Fruit fly (Drosophila melanogaster) whole organism, wandering third instar larva: ENCODE results near the gene RNF220.

Experiments used
- CG32264 ChIP-seq: fragments of 200-800 bp; sonication (Bioruptor generic); optimal IDR thresholded peaks from 2 replicates; lab custom pipeline; 2016; ENCODE audit warnings: missing biosample characterization, missing genetic modification characterization
- CG9705 ChIP-seq: fragments of 200-800 bp; sonication (Bioruptor generic); optimal IDR thresholded peaks from 2 replicates; lab custom pipeline; 2018; ENCODE audit warnings: missing biosample characterization, mild to moderate bottlenecking, missing genetic modification characterization
- Dfd ChIP-seq: fragments of >200 bp; optimal IDR thresholded peaks from 2 replicates; lab custom pipeline; 2017; ENCODE audit warnings: missing biosample characterization, missing genetic modification characterization
- Dif ChIP-seq: fragments of 200-275, 200-300 bp; sonication (Bioruptor generic); optimal IDR thresholded peaks from 2 replicates; lab custom pipeline; 2018; ENCODE audit warnings: missing biosample characterization, missing genetic modification characterization; ENCODE audit not compliant: partially characterized antibody
- GATAd ChIP-seq: sonication (Bioruptor generic); optimal IDR thresholded peaks from 2 replicates; lab custom pipeline; 2016; ENCODE audit warnings: missing biosample characterization, missing genetic modification characterization
- HLH106 ChIP-seq: fragments of 200-800 bp; optimal IDR thresholded peaks from 3 replicates; lab custom pipeline; 2019; ENCODE audit warnings: missing biosample characterization, mild to moderate bottlenecking, missing genetic modification characterization, moderate library complexity
- Hnf4 ChIP-seq: fragments of 200-800 bp; sonication (Bioruptor generic); optimal IDR thresholded peaks from 2 replicates; lab custom pipeline; 2016; ENCODE audit warnings: missing biosample characterization, mild to moderate bottlenecking, missing genetic modification characterization
- Hr78 ChIP-seq: fragments of >200 bp; optimal IDR thresholded peaks from 2 replicates; lab custom pipeline; 2017; ENCODE audit warnings: missing biosample characterization, missing genetic modification characterization
- Hr83 ChIP-seq: fragments of 200-300 bp; sonication (Bioruptor generic); optimal IDR thresholded peaks from 2 replicates; lab custom pipeline; 2016; ENCODE audit warnings: missing biosample characterization, mild to moderate bottlenecking, missing genetic modification characterization, moderate library complexity; ENCODE audit not compliant: poor library complexity, severe bottlenecking
- Jra ChIP-seq: sonication (Bioruptor generic); optimal IDR thresholded peaks from 2 replicates; lab custom pipeline; 2016; ENCODE audit warnings: missing biosample characterization, missing genetic modification characterization
- Mio ChIP-seq: sonication (Bioruptor generic); optimal IDR thresholded peaks from 2 replicates; lab custom pipeline; 2016; ENCODE audit warnings: missing biosample characterization, missing genetic modification characterization
- N ChIP-seq: fragments of >200 bp; optimal IDR thresholded peaks from 2 replicates; lab custom pipeline; 2018; ENCODE audit warnings: missing biosample characterization, missing external identifiers, missing genetic modification characterization
- OdsH ChIP-seq: fragments of 200-800 bp; sonication (Bioruptor generic); optimal IDR thresholded peaks from 2 replicates; lab custom pipeline; 2016; ENCODE audit warnings: missing biosample characterization, mild to moderate bottlenecking, missing genetic modification characterization
- Rel ChIP-seq, 2 experiments: fragments of 200-800 bp; sonication (Bioruptor generic) in 1 of 2; optimal IDR thresholded peaks; 2 replicates in 1 of 2; 3 replicates in 1 of 2; lab custom pipeline; 2016 to 2019; ENCODE audit warnings: mild to moderate bottlenecking in 2 of 2, missing biosample characterization in 2 of 2, missing genetic modification characterization in 2 of 2, moderate library complexity in 1 of 2
- Sp1 ChIP-seq: fragments of 200-800 bp; sonication (Bioruptor generic); optimal IDR thresholded peaks from 3 replicates; lab custom pipeline; 2019; ENCODE audit warnings: missing biosample characterization, mild to moderate bottlenecking, missing genetic modification characterization, moderate library complexity
- Vsx2 ChIP-seq: fragments of 200-300, 225-300 bp; sonication (Bioruptor generic); optimal IDR thresholded peaks from 2 replicates; lab custom pipeline; 2018; ENCODE audit warnings: missing biosample characterization, missing genetic modification characterization; ENCODE audit not compliant: partially characterized antibody
- br ChIP-seq: fragments of 200-800 bp; sonication (Bioruptor generic); optimal IDR thresholded peaks from 2 replicates; lab custom pipeline; 2016; ENCODE audit warnings: missing biosample characterization, missing genetic modification characterization
- brk ChIP-seq: fragments of 200-800 bp; sonication (Bioruptor generic); optimal IDR thresholded peaks from 2 replicates; lab custom pipeline; 2016; ENCODE audit warnings: missing biosample characterization, mild to moderate bottlenecking, missing genetic modification characterization
- dl ChIP-seq, 2 experiments: fragments of 175-275, 200-275 bp in 1 of 2; fragments of 200-275 bp in 1 of 2; sonication (Bioruptor generic); optimal IDR thresholded peaks; lab custom pipeline; 2018; ENCODE audit warnings: mild to moderate bottlenecking in 2 of 2, missing biosample characterization in 2 of 2, missing genetic modification characterization in 2 of 2, moderate library complexity in 2 of 2; ENCODE audit not compliant: partially characterized antibody in 2 of 2, insufficient read depth in 1 of 2
- dmrt93B ChIP-seq: fragments of 200-800 bp; sonication (Bioruptor generic); optimal IDR thresholded peaks from 2 replicates; lab custom pipeline; 2018; ENCODE audit warnings: missing biosample characterization, mild to moderate bottlenecking, missing genetic modification characterization
- dsf ChIP-seq: sonication (Bioruptor generic); optimal IDR thresholded peaks from 2 replicates; lab custom pipeline; 2016; ENCODE audit warnings: missing biosample characterization, missing genetic modification characterization, borderline replicate concordance
- ey ChIP-seq: fragments of 200-800 bp; sonication (Bioruptor generic); optimal IDR thresholded peaks from 2 replicates; lab custom pipeline; 2016; ENCODE audit warnings: missing biosample characterization, missing genetic modification characterization
- foxo ChIP-seq, 2 experiments: fragments of 200-800 bp; sonication (Bioruptor generic); optimal IDR thresholded peaks; 2 replicates in 1 of 2; 3 replicates in 1 of 2; lab custom pipeline; 2016 to 2017; ENCODE audit warnings: missing biosample characterization in 2 of 2, missing genetic modification characterization in 2 of 2
- fru ChIP-seq: fragments of 200-800 bp; sonication (Bioruptor generic); optimal IDR thresholded peaks from 3 replicates; lab custom pipeline; 2016; ENCODE audit warnings: missing biosample characterization, mild to moderate bottlenecking, missing genetic modification characterization
- h ChIP-seq: fragments of 200-800 bp; sonication (Bioruptor generic); optimal IDR thresholded peaks from 3 replicates; lab custom pipeline; 2016; ENCODE audit warnings: missing biosample characterization, mild to moderate bottlenecking, missing genetic modification characterization
- jim ChIP-seq: fragments of 175-275, 200-325 bp; sonication (Bioruptor generic); optimal IDR thresholded peaks from 2 replicates; lab custom pipeline; 2016; ENCODE audit warnings: missing biosample characterization, mild to moderate bottlenecking, missing genetic modification characterization
- lola ChIP-seq: fragments of >200 bp; optimal IDR thresholded peaks from 2 replicates; lab custom pipeline; 2017; ENCODE audit warnings: missing biosample characterization, missing genetic modification characterization
- pan ChIP-seq: fragments of >200 bp; optimal IDR thresholded peaks from 2 replicates; lab custom pipeline; 2017
- psq ChIP-seq: fragments of 200-800 bp; sonication (Bioruptor generic); optimal IDR thresholded peaks from 3 replicates; lab custom pipeline; 2017; ENCODE audit warnings: missing biosample characterization, mild to moderate bottlenecking, missing genetic modification characterization, moderate library complexity
- rgr ChIP-seq: fragments of 200-800 bp; sonication (Bioruptor generic); optimal IDR thresholded peaks from 3 replicates; lab custom pipeline; 2016; ENCODE audit warnings: missing biosample characterization, mild to moderate bottlenecking, missing genetic modification characterization
- sage ChIP-seq: fragments of 200-800 bp; sonication (Bioruptor generic); optimal IDR thresholded peaks from 2 replicates; lab custom pipeline; 2016; ENCODE audit warnings: missing biosample characterization, mild to moderate bottlenecking, missing genetic modification characterization
- sv ChIP-seq: fragments of 200-800 bp; sonication (Bioruptor generic); optimal IDR thresholded peaks from 3 replicates; lab custom pipeline; 2016; ENCODE audit warnings: missing biosample characterization, missing genetic modification characterization
- tai ChIP-seq: sonication (Bioruptor generic); optimal IDR thresholded peaks from 2 replicates; lab custom pipeline; 2016; ENCODE audit warnings: missing biosample characterization, missing genetic modification characterization
- usp ChIP-seq: fragments of >200 bp; optimal IDR thresholded peaks from 2 replicates; lab custom pipeline; 2017; ENCODE audit warnings: missing biosample characterization, missing genetic modification characterization
- woc ChIP-seq: sonication (Bioruptor generic); optimal IDR thresholded peaks from 2 replicates; lab custom pipeline; 2016; ENCODE audit warnings: missing biosample characterization, mild to moderate bottlenecking, missing genetic modification characterization

RNF220 gene

dm6 chr3R:22710662-22711061 lies 15.6 kb downstream of the RNF220 start, which contains the start of gene CG4907:
TSS of gene CG4907 (minus strand) at chr3R:22710762.
- TF ChIP-seq CG32264 (GFP tag; lab: Kevin White, UChicago) (no peak), usp (GFP tag; lab: Kevin White, UChicago) (no peak), Jra (GFP tag; lab: Kevin White, UChicago) (no peak), Hr78 (GFP tag; lab: Kevin White, UChicago) (no peak), Dfd (GFP tag; lab: Kevin White, UChicago) (no peak), GATAd (no peak), pan (lab: Kevin White, UChicago) (no peak)

dm6 chr3R:22707178-22707577 lies 19.0 kb downstream of the RNF220 start, which contains the start of gene CG13842:
TSS of gene CG13842 (minus strand) at chr3R:22707278.
- no peak for TF ChIP-seq Rel (GFP tag; optimal IDR thresholded peaks at IDR 0.05; lab: Kevin White, UChicago)
- TF ChIP-seq Rel (tag; optimal IDR thresholded peaks at IDR 0.05; lab: Kevin White, UChicago): no peak
- TF ChIP-seq usp (GFP tag; lab: Kevin White, UChicago): no peak
- no peak for TF ChIP-seq pan (lab: Kevin White, UChicago)
- no peak for TF ChIP-seq ey (GFP tag; lab: Kevin White, UChicago)
- TF ChIP-seq CG32264 (GFP tag; lab: Kevin White, UChicago): no peak
- no peak for TF ChIP-seq psq (GFP tag; lab: Kevin White, UChicago)

dm6 chr3R:22701793-22702192 lies 24.4 kb downstream of the RNF220 start, which contains the start of the genes CG6972 and CCAP:
TSS of gene CG6972 (plus strand) at chr3R:22702007.
TSS of gene CCAP (minus strand) at chr3R:22702084.
- TF ChIP-seq lola (GFP tag; lab: Kevin White, UChicago) (no peak), brk (GFP tag; lab: Kevin White, UChicago) (no peak), OdsH (no peak), woc (GFP tag; lab: Kevin White, UChicago) (no peak), dsf (no peak), Hr83 (no peak), tai (GFP tag; lab: Kevin White, UChicago) (no peak)

dm6 chr3R:22698208-22698607 lies 28.0 kb downstream of the RNF220 start, which contains the start of gene Cyp6d4:
TSS of gene Cyp6d4 (plus strand) at chr3R:22698319.
- peak; percentile 65 for TF ChIP-seq fru
- peak; percentile 25 for TF ChIP-seq Dif
- no peak for TF ChIP-seq Vsx2 (GFP tag; lab: Kevin White, UChicago)
- TF ChIP-seq, all 38 proteins: peak for 2

dm6 chr3R:22694659-22695058 lies 31.6 kb downstream of the RNF220 start, which contains the start of gene cd:
TSS of gene cd (plus strand) at chr3R:22694959.
- TF ChIP-seq pan (lab: Kevin White, UChicago) (no peak), rgr (GFP tag; lab: Kevin White, UChicago) (no peak), h (GFP tag; lab: Kevin White, UChicago) (no peak), Dif (no peak), GATAd (no peak), fru (no peak), tai (GFP tag; lab: Kevin White, UChicago) (no peak), HLH106 (tag; lab: Kevin White, UChicago) (no peak), Hnf4 (GFP tag; lab: Kevin White, UChicago) (no peak), sage (GFP tag; lab: Kevin White, UChicago) (no peak), jim (GFP tag; lab: Kevin White, UChicago) (no peak), dl (GFP tag; optimal IDR thresholded peaks at IDR 0.05; lab: Kevin White, UChicago; ENCODE audit: insufficient read depth in 1 of 2, partially characterized antibody in 2 of 2) (no peak), Vsx2 (GFP tag; lab: Kevin White, UChicago) (no peak), sv (GFP tag; lab: Kevin White, UChicago) (no peak)

- no peak for TF ChIP-seq N (GFP tag; lab: Kevin White, UChicago)
- TF ChIP-seq Vsx2 (GFP tag; lab: Kevin White, UChicago): no peak
- no peak for TF ChIP-seq dmrt93B
- TF ChIP-seq Sp1 (GFP tag; lab: Kevin White, UChicago): peak; percentile 79
- no peak for TF ChIP-seq lola (GFP tag; lab: Kevin White, UChicago)
- TF ChIP-seq Dfd (GFP tag; lab: Kevin White, UChicago): no peak
- no peak for TF ChIP-seq brk (GFP tag; lab: Kevin White, UChicago)
- TF ChIP-seq Hr83: no peak
- TF ChIP-seq foxo (GFP tag; optimal IDR thresholded peaks at IDR 0.05; lab: Kevin White, UChicago): peak in 1 of 2 experiments; percentile 76
- no peak for TF ChIP-seq h (GFP tag; lab: Kevin White, UChicago)
- no peak for TF ChIP-seq sage (GFP tag; lab: Kevin White, UChicago)
- no peak for TF ChIP-seq Dif
- TF ChIP-seq tai (GFP tag; lab: Kevin White, UChicago): no peak
- no peak for TF ChIP-seq Rel (GFP tag; optimal IDR thresholded peaks at IDR 0.05; lab: Kevin White, UChicago)
- TF ChIP-seq Rel (tag; optimal IDR thresholded peaks at IDR 0.05; lab: Kevin White, UChicago): peak; percentile 53
- peak; percentile 67 for TF ChIP-seq psq (GFP tag; lab: Kevin White, UChicago)
- no peak for TF ChIP-seq Mio (GFP tag; lab: Kevin White, UChicago)
- TF ChIP-seq CG32264 (GFP tag; lab: Kevin White, UChicago): no peak
- peak; percentile 63 for TF ChIP-seq OdsH
- TF ChIP-seq HLH106 (tag; lab: Kevin White, UChicago): peak; percentile 89
- no peak for TF ChIP-seq pan (lab: Kevin White, UChicago)
- peak; percentile 76 for TF ChIP-seq rgr (GFP tag; lab: Kevin White, UChicago)
- no peak for TF ChIP-seq dsf
- TF ChIP-seq sv (GFP tag; lab: Kevin White, UChicago): peak; percentile 52
- no peak for TF ChIP-seq br (GFP tag; lab: Kevin White, UChicago)
- peak; percentile 62 for TF ChIP-seq CG9705 (GFP tag; lab: Kevin White, UChicago)
- no peak for TF ChIP-seq usp (GFP tag; lab: Kevin White, UChicago)
These were observed 35.9 kb downstream of the RNF220 start, which contains the start of the genes wfs1 and Nup133 for dm6 chr3R:22690311-22690710. TSS of gene wfs1 (minus strand) at chr3R:22690380. TSS of gene Nup133 (plus strand) at chr3R:22690607.
